Worm (Caenorhabditis elegans) whole organism, L3 larva: ENCODE measurements around the gene nas-13.

ENCODE experiments used
- ceh-28 ChIP-seq: fragments of 150-350 bp; optimal IDR thresholded peaks from 2 replicates; lab custom pipeline; 2014; ENCODE audit warnings: missing biosample characterization, missing genetic modification reagents, missing genetic modification characterization
- zag-1 ChIP-seq: fragments of 150-350 bp; optimal IDR thresholded peaks from 2 replicates; lab custom pipeline; 2014; ENCODE audit warnings: missing biosample characterization, missing genetic modification characterization

DNA sequence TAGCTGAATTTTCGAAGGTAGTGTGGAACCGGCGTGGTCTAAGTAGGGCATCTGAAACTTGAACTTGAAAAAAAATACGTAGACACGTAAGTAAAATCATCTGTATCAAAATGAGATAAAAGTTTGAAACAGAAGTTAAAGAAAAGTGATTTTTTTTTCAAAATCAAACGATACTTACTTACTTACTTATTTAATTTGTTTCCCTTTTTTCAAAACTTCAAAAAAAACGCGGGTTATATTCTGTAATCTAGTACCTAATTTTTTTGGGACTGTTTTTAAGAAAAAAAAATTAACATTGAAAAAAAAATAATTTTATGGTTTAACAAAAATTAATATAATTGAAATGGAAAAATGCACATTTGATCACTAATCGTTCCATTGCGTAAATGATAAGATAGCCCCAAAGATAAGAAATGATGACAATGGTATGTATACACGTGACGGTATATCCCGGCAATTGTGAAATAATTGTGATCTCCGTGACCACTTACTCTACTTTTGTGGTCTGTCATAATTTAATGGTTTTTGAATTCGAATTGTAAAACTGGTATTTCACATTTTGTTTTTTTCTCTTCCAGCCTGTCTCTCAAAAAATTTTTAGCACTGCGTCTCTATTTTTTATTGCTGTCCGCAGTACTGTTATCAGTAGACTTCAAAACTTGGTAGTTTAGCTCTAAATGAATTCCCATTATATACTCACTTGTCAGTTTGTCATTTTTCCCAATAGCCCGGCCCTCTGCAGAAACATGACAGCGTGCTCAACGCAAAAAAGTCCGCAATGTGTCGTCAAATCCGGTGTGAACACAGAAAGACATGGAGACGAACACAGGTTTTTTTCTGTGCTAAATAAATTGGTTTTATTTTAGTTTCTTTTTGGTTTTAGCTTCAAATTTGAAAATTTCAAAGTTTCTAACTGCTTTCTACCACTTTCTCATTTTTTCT lies 13.0 kb upstream of the nas-13 start, which contains the start of gene mocs-1:
- TF ChIP-seq ceh-28 (tag; lab: Kevin White, UChicago) (no peak), zag-1 (tag; lab: Kevin White, UChicago) (no peak)
